Fruit fly (Drosophila melanogaster) whole organism, embryonic: ENCODE measurements around the gene Trf5.

Experiments
- BtbVII ChIP-seq: fragments of 200-800 bp; sonication (Bioruptor generic); optimal IDR thresholded peaks from 3 replicates; lab custom pipeline; 2017; ENCODE audit warnings: missing biosample characterization, mild to moderate bottlenecking, missing genetic modification characterization
- CG10147 ChIP-seq: fragments of 200-800 bp; sonication (Bioruptor generic); optimal IDR thresholded peaks from 2 replicates; lab custom pipeline; 2019; ENCODE audit warnings: missing biosample characterization, mild to moderate bottlenecking, missing genetic modification characterization, moderate library complexity
- CG10321 ChIP-seq: fragments of 200-800 bp; sonication (Bioruptor generic); IDR thresholded peaks from 2 replicates; pipeline ENCODE4 v1.3.6; 2022; ENCODE audit warnings: missing biosample characterization, missing genetic modification characterization
- CG12071 ChIP-seq: fragments of 200-800 bp; sonication (Bioruptor generic); optimal IDR thresholded peaks from 3 replicates; lab custom pipeline; 2018; ENCODE audit warnings: missing biosample characterization, mild to moderate bottlenecking, missing genetic modification characterization
- CG1233 ChIP-seq: fragments of 200-800 bp; sonication (Bioruptor generic); optimal IDR thresholded peaks from 4 replicates; lab custom pipeline; 2018; ENCODE audit warnings: missing biosample characterization, mild to moderate bottlenecking, missing genetic modification characterization
- CG12659 ChIP-seq: fragments of 200-800 bp; sonication (Bioruptor generic); optimal IDR thresholded peaks from 3 replicates; lab custom pipeline; 2017; ENCODE audit warnings: mild to moderate bottlenecking, missing biosample characterization, missing genetic modification reagents, missing genetic modification characterization
- CG12769 ChIP-seq: fragments of 200-800 bp; sonication (Bioruptor generic); optimal IDR thresholded peaks from 2 replicates; lab custom pipeline; 2019; ENCODE audit warnings: missing biosample characterization, mild to moderate bottlenecking, missing genetic modification characterization, moderate library complexity
- CG17361 ChIP-seq: fragments of 200-800 bp; sonication (Bioruptor generic); IDR thresholded peaks from 3 replicates; pipeline ENCODE4 v1.3.6; 2022; ENCODE audit warnings: missing biosample characterization, missing genetic modification characterization
- CG17912 ChIP-seq: fragments of 200-800 bp; sonication (Bioruptor generic); optimal IDR thresholded peaks from 2 replicates; lab custom pipeline; 2018; ENCODE audit warnings: missing biosample characterization, mild to moderate bottlenecking, missing genetic modification characterization
- CG2712 ChIP-seq: fragments of 200-800 bp; optimal IDR thresholded peaks from 3 replicates; lab custom pipeline; 2019; ENCODE audit warnings: missing biosample characterization, mild to moderate bottlenecking, missing genetic modification characterization, moderate library complexity
- CG32767 ChIP-seq: fragments of 200-800 bp; sonication (Bioruptor generic); IDR thresholded peaks from 2 replicates; pipeline ENCODE4 v1.3.6; 2022; ENCODE audit warnings: missing biosample characterization, missing genetic modification characterization
- CG43689 ChIP-seq: fragments of 200-800 bp; sonication (Bioruptor generic); IDR thresholded peaks from 2 replicates; pipeline ENCODE4 v1.3.6; 2022; ENCODE audit warnings: missing biosample characterization, missing genetic modification characterization
- CG5245 ChIP-seq: fragments of 200-800 bp; sonication (Bioruptor generic); optimal IDR thresholded peaks from 3 replicates; lab custom pipeline; 2016; ENCODE audit warnings: missing biosample characterization, missing genetic modification characterization
- CG6254 ChIP-seq: fragments of 200-800 bp; sonication (Bioruptor generic); optimal IDR thresholded peaks from 3 replicates; lab custom pipeline; 2017; ENCODE audit warnings: mild to moderate bottlenecking, missing biosample characterization, missing genetic modification reagents, missing genetic modification characterization
- CG6272 ChIP-seq: fragments of 200-800 bp; sonication (Bioruptor generic); IDR thresholded peaks from 2 replicates; pipeline ENCODE4 v1.3.6; 2022; ENCODE audit warnings: missing biosample characterization, missing genetic modification characterization
- CG6683 ChIP-seq: fragments of 200-800 bp; sonication (Bioruptor generic); optimal IDR thresholded peaks from 2 replicates; lab custom pipeline; 2017; ENCODE audit warnings: missing biosample characterization, mild to moderate bottlenecking, missing genetic modification characterization, missing genetic modification reagents
- CG7556 ChIP-seq: fragments of 200-800 bp; sonication (Bioruptor generic); optimal IDR thresholded peaks from 2 replicates; lab custom pipeline; 2017; ENCODE audit warnings: missing biosample characterization, mild to moderate bottlenecking, missing genetic modification characterization
- CG7928 ChIP-seq: fragments of 200-800 bp; sonication (Bioruptor generic); optimal IDR thresholded peaks from 2 replicates; lab custom pipeline; 2017; ENCODE audit warnings: missing biosample characterization, mild to moderate bottlenecking, missing genetic modification characterization
- CG8290 ChIP-seq, 3 experiments: fragments of 200-800 bp; sonication (Bioruptor generic); optimal IDR thresholded peaks; 2 replicates each; lab custom pipeline; 2016 to 2019; ENCODE audit warnings: missing biosample characterization in 3 of 3, missing genetic modification characterization in 3 of 3, mild to moderate bottlenecking in 2 of 3, moderate library complexity in 1 of 3
- CG8765 ChIP-seq: fragments of 200-800 bp; sonication (Bioruptor generic); IDR thresholded peaks from 2 replicates; pipeline ENCODE4 v1.3.6; 2022; ENCODE audit warnings: missing biosample characterization, missing genetic modification characterization
- CG9215 ChIP-seq: fragments of 200-800 bp; sonication (Bioruptor generic); IDR thresholded peaks from 2 replicates; pipeline ENCODE4 v1.3.6; 2022; ENCODE audit warnings: missing biosample characterization, missing genetic modification characterization
- CG9727 ChIP-seq: fragments of 200-800 bp; sonication (Bioruptor generic); optimal IDR thresholded peaks from 3 replicates; lab custom pipeline; 2017; ENCODE audit warnings: missing biosample characterization, mild to moderate bottlenecking, missing genetic modification characterization
- Chrac-16 ChIP-seq: fragments of 200-800 bp; sonication (Bioruptor generic); optimal IDR thresholded peaks from 3 replicates; lab custom pipeline; 2016; ENCODE audit warnings: missing biosample characterization, missing genetic modification characterization
- Dfd ChIP-seq, 2 experiments: fragments of >200 bp; optimal IDR thresholded peaks; 2 replicates each; lab custom pipeline; 2017; ENCODE audit warnings: missing biosample characterization in 2 of 2, missing genetic modification characterization in 2 of 2
- Drgx ChIP-seq: fragments of 200-800 bp; sonication (Bioruptor generic); IDR thresholded peaks from 2 replicates; pipeline ENCODE4 v1.3.6; 2022; ENCODE audit warnings: missing biosample characterization, missing genetic modification characterization
- Fer3 ChIP-seq: fragments of 200-800 bp; sonication (Bioruptor generic); optimal IDR thresholded peaks from 2 replicates; lab custom pipeline; 2018; ENCODE audit warnings: missing biosample characterization, mild to moderate bottlenecking, missing genetic modification characterization, moderate library complexity
- H2.0 ChIP-seq: fragments of 200-800 bp; sonication (Bioruptor generic); IDR thresholded peaks from 2 replicates; pipeline ENCODE4 v1.3.6; 2022; ENCODE audit warnings: missing biosample characterization, missing genetic modification characterization
- HHEX ChIP-seq: fragments of 200-800 bp; sonication (Bioruptor generic); optimal IDR thresholded peaks from 3 replicates; lab custom pipeline; 2017; ENCODE audit warnings: missing biosample characterization, mild to moderate bottlenecking, missing genetic modification characterization, missing genetic modification reagents
- HLH54F ChIP-seq: fragments of 200-800 bp; sonication (Bioruptor generic); optimal IDR thresholded peaks from 3 replicates; lab custom pipeline; 2016; ENCODE audit warnings: missing biosample characterization, missing genetic modification characterization
- HLHmδ ChIP-seq: fragments of 200-800 bp; sonication (Bioruptor generic); optimal IDR thresholded peaks from 2 replicates; lab custom pipeline; 2018; ENCODE audit warnings: missing biosample characterization, mild to moderate bottlenecking, missing genetic modification characterization, moderate library complexity
- Optix ChIP-seq: fragments of 200-800 bp; sonication (Bioruptor generic); IDR thresholded peaks from 3 replicates; pipeline ENCODE4 v1.3.6; 2022; ENCODE audit warnings: missing biosample characterization, missing genetic modification characterization
- Pdp1 ChIP-seq, 2 experiments: fragments of 200-800 bp; sonication (Bioruptor generic); optimal IDR thresholded peaks; 3 replicates each; lab custom pipeline; 2016; ENCODE audit warnings: missing biosample characterization in 2 of 2, missing genetic modification characterization in 2 of 2, mild to moderate bottlenecking in 1 of 2, moderate library complexity in 1 of 2
- Rfx ChIP-seq: fragments of 200-800 bp; sonication (Bioruptor generic); IDR thresholded peaks from 2 replicates; pipeline ENCODE4 v1.3.6; 2022; ENCODE audit warnings: missing biosample characterization, missing genetic modification characterization
- Trl ChIP-seq, 3 experiments: fragments of >200 bp in 2 of 3; fragments of 200-800 bp in 1 of 3; sonication (Bioruptor generic) in 1 of 3; optimal IDR thresholded peaks; 2 replicates in 1 of 3; 3 replicates in 2 of 3; lab custom pipeline; 2016 to 2017; ENCODE audit warnings: missing biosample characterization in 1 of 3, missing genetic modification characterization in 1 of 3
- Xbp1 ChIP-seq: fragments of 200-800 bp; sonication (Bioruptor generic); optimal IDR thresholded peaks from 3 replicates; lab custom pipeline; 2016; ENCODE audit warnings: missing biosample characterization, mild to moderate bottlenecking, missing genetic modification characterization
- ato ChIP-seq: fragments of 200-800 bp; sonication (Bioruptor generic); IDR thresholded peaks from 2 replicates; pipeline ENCODE4 v1.3.6; 2022; ENCODE audit warnings: missing biosample characterization, missing genetic modification characterization; ENCODE audit not compliant: partially characterized antibody
- chif ChIP-seq, 2 experiments: fragments of 200-800 bp; sonication (Bioruptor generic); optimal IDR thresholded peaks; 3 replicates each; lab custom pipeline; 2016; ENCODE audit warnings: missing biosample characterization in 2 of 2, missing genetic modification characterization in 2 of 2
- ham ChIP-seq: fragments of 200-800 bp; sonication (Bioruptor generic); IDR thresholded peaks from 2 replicates; pipeline ENCODE4 v1.3.6; 2022; ENCODE audit warnings: missing biosample characterization, missing genetic modification characterization
- ind ChIP-seq: fragments of 200-800 bp; sonication (Bioruptor generic); optimal IDR thresholded peaks from 3 replicates; lab custom pipeline; 2016; ENCODE audit warnings: missing biosample characterization, missing genetic modification characterization
- pan ChIP-seq, 4 experiments: fragments of >200 bp in 3 of 4; fragments of 200-800 bp in 1 of 4; sonication (Bioruptor generic) in 1 of 4; optimal IDR thresholded peaks in 3 of 4; IDR thresholded peaks in 1 of 4; 2 replicates each; pipeline versions ENCODE4 v1.3.6 to Lab custom; 2017 to 2022; ENCODE audit warnings: missing biosample characterization in 2 of 4, missing genetic modification characterization in 2 of 4, mixed read lengths in 1 of 4
- pfk ChIP-seq: fragments of 200-800 bp; sonication (Bioruptor generic); optimal IDR thresholded peaks from 2 replicates; lab custom pipeline; 2018; ENCODE audit warnings: missing biosample characterization, mild to moderate bottlenecking, missing genetic modification characterization, moderate library complexity
- row ChIP-seq: fragments of 200-800 bp; sonication (Bioruptor generic); IDR thresholded peaks from 3 replicates; pipeline ENCODE4 v1.3.6; 2022; ENCODE audit warnings: missing biosample characterization, missing genetic modification characterization
- schlank ChIP-seq: fragments of 200-800 bp; sonication (Bioruptor generic); optimal IDR thresholded peaks from 2 replicates; lab custom pipeline; 2018; ENCODE audit warnings: missing biosample characterization, mild to moderate bottlenecking, missing genetic modification characterization
- slou ChIP-seq: fragments of 200-800 bp; sonication (Bioruptor generic); optimal IDR thresholded peaks from 3 replicates; lab custom pipeline; 2016; ENCODE audit warnings: missing biosample characterization, missing genetic modification characterization
- trh ChIP-seq: fragments of 200-800 bp; sonication (Bioruptor generic); optimal IDR thresholded peaks from 2 replicates; lab custom pipeline; 2016; ENCODE audit warnings: missing biosample characterization, missing genetic modification characterization
- tx ChIP-seq: fragments of 200-800 bp; sonication (Bioruptor generic); optimal IDR thresholded peaks from 2 replicates; lab custom pipeline; 2016; ENCODE audit warnings: missing biosample characterization, missing genetic modification characterization
- vfl ChIP-seq: fragments of 200-800 bp; sonication (Bioruptor generic); optimal IDR thresholded peaks from 2 replicates; lab custom pipeline; 2016; ENCODE audit warnings: missing biosample characterization, missing genetic modification characterization
- vvl ChIP-seq: fragments of 200-800 bp; sonication (Bioruptor generic); IDR thresholded peaks from 2 replicates; pipeline ENCODE4 v1.3.6; 2022; ENCODE audit warnings: missing biosample characterization, missing genetic modification characterization
- wdn ChIP-seq: fragments of 200-800 bp; sonication (Bioruptor generic); IDR thresholded peaks from 2 replicates; pipeline ENCODE4 v1.3.6; 2022; ENCODE audit warnings: missing biosample characterization, missing genetic modification characterization
- zf30C ChIP-seq: fragments of 200-800 bp; sonication (Bioruptor generic); optimal IDR thresholded peaks from 3 replicates; lab custom pipeline; 2018; ENCODE audit warnings: missing biosample characterization, mild to moderate bottlenecking, missing genetic modification characterization

Gene Trf5

DNA sequence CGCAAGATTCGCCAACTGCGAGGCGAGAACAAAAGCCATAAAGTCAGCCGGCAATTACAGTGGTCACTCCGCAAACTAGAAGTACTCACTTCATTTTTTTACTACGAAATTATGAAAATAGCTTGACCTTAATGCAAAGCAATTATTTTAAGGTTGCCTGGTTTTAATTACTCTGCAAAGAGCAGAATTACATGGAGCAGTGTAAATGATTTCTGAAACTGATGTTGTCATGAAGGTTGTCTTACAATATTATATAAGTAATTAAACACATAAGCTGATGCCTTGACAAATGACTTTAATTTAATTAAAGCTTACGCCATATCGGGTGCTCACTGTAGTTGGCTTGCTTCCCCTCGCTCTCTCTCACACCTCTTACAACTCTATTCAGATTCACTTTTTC lies 38.0 kb upstream of the Trf5 start (continued):
- TF ChIP-seq CG6683 (GFP tag; lab: Kevin White, UChicago) (no peak), pan (optimal IDR thresholded peaks at IDR 0.05; lab: Kevin White, UChicago) (no peak), pan (GFP tag; optimal IDR thresholded peaks at IDR 0.05 in 1 of 2, IDR thresholded peaks at IDR 0.05 in 1 of 2) (peak in 1 of 2 experiments; percentile 23), HLH54F (GFP tag; lab: Kevin White, UChicago) (peak; percentile 49), CG17912 (no peak), CG2712 (tag; lab: Kevin White, UChicago) (peak; percentile 42), Pdp1 (GFP tag; optimal IDR thresholded peaks at IDR 0.05; lab: Kevin White, UChicago) (peak; percentile 22 to 83), CG9727 (GFP tag; lab: Kevin White, UChicago) (peak; percentile 66), CG6254 (GFP tag; lab: Kevin White, UChicago) (no peak), ham (GFP tag; lab: Robert Waterston, UW) (no peak), zf30C (GFP tag; lab: Kevin White, UChicago) (no peak), CG12071 (GFP tag; lab: Kevin White, UChicago) (peak; percentile 6), Xbp1 (GFP tag; lab: Kevin White, UChicago) (peak; percentile 31), HLHmδ (GFP tag; lab: Kevin White, UChicago) (no peak), CG12659 (GFP tag; lab: Kevin White, UChicago) (peak; percentile 56), Drgx (peak; percentile 73), CG6272 (GFP tag; lab: Robert Waterston, UW) (no peak), Optix (GFP tag; lab: Robert Waterston, UW) (no peak), Fer3 (peak; percentile 55), CG9215 (peak; percentile 47), BtbVII (GFP tag; lab: Kevin White, UChicago) (peak; percentile 50), Rfx (peak; percentile 73), vvl (GFP tag; lab: Robert Waterston, UW) (peak; percentile 50), CG7928 (GFP tag; lab: Kevin White, UChicago) (peak; percentile 37), trh (no peak), Dfd (GFP tag; optimal IDR thresholded peaks at IDR 0.05; lab: Kevin White, UChicago) (no peak), CG10147 (GFP tag; lab: Kevin White, UChicago) (peak; percentile 56), CG8290 (GFP tag; optimal IDR thresholded peaks at IDR 0.05; lab: Kevin White, UChicago) (no peak), CG8290 (tag; optimal IDR thresholded peaks at IDR 0.05; lab: Kevin White, UChicago) (peak in 1 of 2 experiments; percentile 15), Trl (optimal IDR thresholded peaks at IDR 0.05; lab: Kevin White, UChicago) (no peak), Trl (GFP tag; optimal IDR thresholded peaks at IDR 0.05; lab: Kevin White, UChicago) (no peak), ato (no peak), Chrac-16 (GFP tag; lab: Kevin White, UChicago) (peak; percentile 7), CG10321 (GFP tag; lab: Robert Waterston, UW) (no peak), HHEX (GFP tag; lab: Kevin White, UChicago) (peak; percentile 48), slou (peak; percentile 18), chif (GFP tag; optimal IDR thresholded peaks at IDR 0.05; lab: Kevin White, UChicago) (peak in 1 of 2 experiments; percentile 4), CG5245 (GFP tag; lab: Kevin White, UChicago) (no peak), row (peak; percentile 68), H2.0 (GFP tag; lab: Robert Waterston, UW) (no peak), wdn (GFP tag; lab: Robert Waterston, UW) (peak; percentile 34; the same call in 1 of the 2 replicates), CG7556 (GFP tag; lab: Kevin White, UChicago) (peak; percentile 42), CG43689 (no peak), CG8765 (GFP tag; lab: Robert Waterston, UW) (no peak), vfl (GFP tag; lab: Kevin White, UChicago) (peak; percentile 24), CG17361 (peak; percentile 53; the same call in 1 of the 3 replicates), CG1233 (peak; percentile 21), tx (peak; percentile 2), CG32767 (GFP tag; lab: Robert Waterston, UW) (no peak), CG12769 (tag; lab: Kevin White, UChicago) (peak; percentile 50), pfk (GFP tag; lab: Kevin White, UChicago) (no peak), schlank (tag; lab: Kevin White, UChicago) (peak; percentile 29), ind (GFP tag; lab: Kevin White, UChicago) (peak; percentile 40)
